Worm (Caenorhabditis elegans) whole organism, young adult: ENCODE measurements around the gene C39F7.1.

Experiments
- B0336.3 ChIP-seq: fragments of 200-800 bp; sonication (Bioruptor generic); IDR thresholded peaks from 2 replicates; pipeline ENCODE4 v1.3.6; 2022; ENCODE audit warnings: missing genetic modification characterization, missing compliant biosample characterization
- F37B4.10 ChIP-seq: fragments of 200-800 bp; sonication (Bioruptor generic); IDR thresholded peaks from 2 replicates; pipeline ENCODE4 v1.3.6; 2022; ENCODE audit warnings: missing genetic modification characterization, missing compliant biosample characterization
- K11D2.4 ChIP-seq: fragments of 200-800 bp; sonication (Bioruptor generic); IDR thresholded peaks from 2 replicates; pipeline ENCODE4 v1.3.6; 2022; ENCODE audit warnings: missing genetic modification reagents, missing genetic modification characterization, missing compliant biosample characterization
- Y53F4B.3 ChIP-seq: fragments of 200-800 bp; sonication (Bioruptor generic); IDR thresholded peaks from 2 replicates; pipeline ENCODE4 v1.3.6; 2022; ENCODE audit warnings: missing genetic modification reagents, missing genetic modification characterization, missing compliant biosample characterization
- atf-7 ChIP-seq: sonication (generic microtip); optimal IDR thresholded peaks from 2 replicates; lab custom pipeline; 2017; ENCODE audit warnings: mild to moderate bottlenecking, missing genetic modification characterization, missing compliant biosample characterization
- athp-1 ChIP-seq: sonication (generic microtip); optimal IDR thresholded peaks from 2 replicates; lab custom pipeline; 2017; ENCODE audit warnings: mild to moderate bottlenecking, missing genetic modification characterization, missing compliant biosample characterization
- attf-3 ChIP-seq: fragments of 200-800 bp; sonication (Bioruptor generic); conservative IDR thresholded peaks from 2 replicates; pipeline ENCODE4 v1.3.6; 2022; ENCODE audit warnings: missing genetic modification reagents, missing genetic modification characterization, missing compliant biosample characterization
- attf-6 ChIP-seq: fragments of 200-800 bp; sonication (Bioruptor generic); IDR thresholded peaks from 2 replicates; pipeline ENCODE4 v1.3.6; 2022; ENCODE audit warnings: missing genetic modification reagents, missing genetic modification characterization, missing compliant biosample characterization
- cebp-1 ChIP-seq, 2 experiments: fragments of 200-800 bp in 1 of 2; sonication (Bioruptor generic) in 1 of 2; sonication (generic microtip) in 1 of 2; IDR thresholded peaks in 1 of 2; optimal IDR thresholded peaks in 1 of 2; 2 replicates each; pipeline versions ENCODE4 v1.3.6 to Lab custom; 2017 to 2022; ENCODE audit warnings: missing compliant biosample characterization in 2 of 2, missing genetic modification characterization in 2 of 2, mild to moderate bottlenecking in 1 of 2, missing genetic modification reagents in 1 of 2, moderate library complexity in 1 of 2
- ceh-100 ChIP-seq: fragments of 200-800 bp; sonication (Bioruptor generic); IDR thresholded peaks from 2 replicates; pipeline ENCODE4 v1.3.6; 2022; ENCODE audit warnings: missing genetic modification reagents, missing genetic modification characterization, missing compliant biosample characterization
- ceh-27 ChIP-seq: fragments of 200-800 bp; sonication (Bioruptor generic); optimal IDR thresholded peaks from 2 replicates; lab custom pipeline; 2018; ENCODE audit warnings: mild to moderate bottlenecking, missing genetic modification characterization, moderate library complexity, missing compliant biosample characterization
- ceh-58 ChIP-seq: fragments of 200-800 bp; sonication (Bioruptor generic); IDR thresholded peaks from 2 replicates; pipeline ENCODE4 v1.3.6; 2022; ENCODE audit warnings: missing genetic modification characterization, missing compliant biosample characterization
- dpl-1 ChIP-seq: fragments of 150-350 bp; optimal IDR thresholded peaks from 2 replicates; lab custom pipeline; 2014; ENCODE audit warnings: missing biosample characterization, missing genetic modification reagents, missing genetic modification characterization
- efl-1 ChIP-seq: fragments of 150-350 bp; optimal IDR thresholded peaks from 2 replicates; lab custom pipeline; 2014; ENCODE audit warnings: missing biosample characterization, missing genetic modification reagents, missing genetic modification characterization
- ekl-4 ChIP-seq: fragments of 200-800 bp; sonication (Bioruptor generic); IDR thresholded peaks from 2 replicates; pipeline ENCODE4 v1.3.6; 2022; ENCODE audit warnings: missing genetic modification reagents, missing genetic modification characterization, missing compliant biosample characterization
- gei-17 ChIP-seq: fragments of 200-800 bp; sonication (Bioruptor generic); optimal IDR thresholded peaks from 2 replicates; lab custom pipeline; 2018; ENCODE audit warnings: mild to moderate bottlenecking, missing genetic modification characterization, missing compliant biosample characterization
- hlh-26 ChIP-seq: fragments of 200-800 bp; sonication (Bioruptor generic); conservative IDR thresholded peaks from 2 replicates; pipeline ENCODE4 v1.3.6; 2022; ENCODE audit warnings: missing genetic modification reagents, missing genetic modification characterization, missing compliant biosample characterization
- lin-35 ChIP-seq, 3 experiments: fragments of 150-350 bp in 2 of 3; sonication (generic microtip) in 1 of 3; optimal IDR thresholded peaks; 2 replicates each; lab custom pipeline; 2014 to 2018; ENCODE audit warnings: missing biosample characterization in 3 of 3, missing genetic modification characterization in 3 of 3, missing genetic modification reagents in 3 of 3
- lin-54 ChIP-seq: fragments of 200-800 bp; sonication (Bioruptor generic); optimal IDR thresholded peaks from 2 replicates; lab custom pipeline; 2018; ENCODE audit warnings: mild to moderate bottlenecking, missing genetic modification characterization, missing compliant biosample characterization
- madf-3 ChIP-seq: fragments of 200-800 bp; sonication (Bioruptor generic); IDR thresholded peaks from 2 replicates; pipeline ENCODE4 v1.3.6; 2022; ENCODE audit warnings: missing genetic modification reagents, missing genetic modification characterization, missing compliant biosample characterization
- madf-6 ChIP-seq: fragments of 200-800 bp; sonication (Bioruptor generic); IDR thresholded peaks from 2 replicates; pipeline ENCODE4 v1.3.6; 2022; ENCODE audit warnings: missing genetic modification reagents, missing genetic modification characterization, missing compliant biosample characterization
- madf-8 ChIP-seq: fragments of 200-800 bp; sonication (Bioruptor generic); conservative IDR thresholded peaks from 2 replicates; pipeline ENCODE4 v1.3.6; 2022; ENCODE audit warnings: missing genetic modification reagents, missing genetic modification characterization, missing compliant biosample characterization
- nhr-80 ChIP-seq: sonication (generic microtip); optimal IDR thresholded peaks from 2 replicates; lab custom pipeline; 2016; ENCODE audit warnings: missing genetic modification characterization, missing compliant biosample characterization
- rec-8 ChIP-seq, 2 experiments: sonication (generic microtip); optimal IDR thresholded peaks; 2 replicates each; lab custom pipeline; 2016; ENCODE audit warnings: mild to moderate bottlenecking in 2 of 2, missing genetic modification characterization in 2 of 2, missing genetic modification reagents in 2 of 2, missing genotype in 2 of 2, missing biosample characterization in 1 of 2, missing compliant biosample characterization in 1 of 2, moderate library complexity in 1 of 2
- somi-1 ChIP-seq: fragments of 200-800 bp; sonication (Bioruptor generic); optimal IDR thresholded peaks from 2 replicates; lab custom pipeline; 2018; ENCODE audit warnings: mild to moderate bottlenecking, missing genetic modification characterization, missing compliant biosample characterization
- unc-130 ChIP-seq: sonication (generic microtip); optimal IDR thresholded peaks from 2 replicates; lab custom pipeline; 2016; ENCODE audit warnings: missing genetic modification reagents, missing genetic modification characterization, missing compliant biosample characterization
- unc-62 ChIP-seq: fragments of 150-350 bp; optimal IDR thresholded peaks from 2 replicates; lab custom pipeline; 2014; ENCODE audit warnings: missing biosample characterization, missing genetic modification reagents, missing genetic modification characterization
- zfh-2 ChIP-seq: fragments of 200-800 bp; sonication (Bioruptor generic); conservative IDR thresholded peaks from 2 replicates; pipeline ENCODE4 v1.3.6; 2022; ENCODE audit warnings: missing genetic modification reagents, missing genetic modification characterization, missing compliant biosample characterization
- zim-3 ChIP-seq: sonication (generic microtip); optimal IDR thresholded peaks from 2 replicates; lab custom pipeline; 2017; ENCODE audit warnings: mild to moderate bottlenecking, missing genetic modification characterization, moderate library complexity, missing compliant biosample characterization
- ztf-25 ChIP-seq: fragments of 200-800 bp; sonication (Bioruptor generic); IDR thresholded peaks from 2 replicates; pipeline ENCODE4 v1.3.6; 2022; ENCODE audit warnings: missing genetic modification reagents, missing genetic modification characterization, missing compliant biosample characterization
- ztf-26 ChIP-seq: sonication (generic microtip); optimal IDR thresholded peaks from 2 replicates; lab custom pipeline; 2017; ENCODE audit warnings: missing genetic modification characterization, missing compliant biosample characterization
- ztf-28 ChIP-seq: fragments of 200-800 bp; sonication (Bioruptor generic); IDR thresholded peaks from 2 replicates; pipeline ENCODE4 v1.3.6; 2022; ENCODE audit warnings: missing genetic modification reagents, missing genetic modification characterization, missing compliant biosample characterization

C39F7.1 gene

ce11 chrV:1236333-1237068, 23.6 kb upstream of the C39F7.1 start:
- peak; percentile 38; the same call in 1 of the 2 replicates for TF ChIP-seq zfh-2 (GFP tag; lab: Robert Waterston, UW)
- TF ChIP-seq F37B4.10: no peak
- no peak for TF ChIP-seq K11D2.4
- no peak for TF ChIP-seq ceh-100
- 0 out of 2 replicates have a peak, but pooled peaks have one; percentile 29 for TF ChIP-seq attf-3
- TF ChIP-seq lin-54 (GFP tag; lab: Kevin White, UChicago): no peak
- no peak for TF ChIP-seq athp-1 (tag; lab: Kevin White, UChicago)

- TF ChIP-seq efl-1 (GFP tag; lab: Kevin White, UChicago) (no peak), ztf-25 (GFP tag; lab: Robert Waterston, UW) (0 out of 2 replicates have a peak, but pooled peaks have one; percentile 19)
- TF ChIP-seq, all 124 proteins: peak for 1
Observed at ce11 chrV:1242432-1242831, 17.7 kb upstream of the C39F7.1 start.

- no peak for TF ChIP-seq hlh-26 (GFP tag; lab: Robert Waterston, UW)
- no peak for TF ChIP-seq ztf-26 (tag; lab: Kevin White, UChicago)
- no peak for TF ChIP-seq ceh-27 (GFP tag; lab: Kevin White, UChicago)
- no peak for TF ChIP-seq ztf-25 (GFP tag; lab: Robert Waterston, UW)
- TF ChIP-seq ekl-4: no peak
- no peak for TF ChIP-seq zim-3 (tag; lab: Kevin White, UChicago)
- TF ChIP-seq madf-8 (GFP tag; lab: Robert Waterston, UW): no peak
- TF ChIP-seq ceh-100: no peak
- TF ChIP-seq Y53F4B.3 (GFP tag; lab: Robert Waterston, UW): no peak
- no peak for TF ChIP-seq unc-130
- no peak for TF ChIP-seq somi-1 (GFP tag; lab: Kevin White, UChicago)
- no peak for TF ChIP-seq lin-35 (GFP tag; optimal IDR thresholded peaks at IDR 0.05; lab: Kevin White, UChicago)
- no peak for TF ChIP-seq attf-3
Observed at ce11 chrV:1243011-1243410, 17.1 kb upstream of the C39F7.1 start.

ce11 chrV:1244021-1244708, 16.0 kb upstream of the C39F7.1 start:
- TF ChIP-seq gei-17 (GFP tag; lab: Kevin White, UChicago) (no peak), ztf-25 (GFP tag; lab: Robert Waterston, UW) (no peak), madf-8 (GFP tag; lab: Robert Waterston, UW) (no peak), unc-62 (GFP tag; lab: Kevin White, UChicago) (no peak), rec-8 (tag; optimal IDR thresholded peaks at IDR 0.05; lab: Kevin White, UChicago) (no peak), cebp-1 (GFP tag; IDR thresholded peaks at IDR 0.05; lab: Robert Waterston, UW) (no peak), cebp-1 (tag; optimal IDR thresholded peaks at IDR 0.05; lab: Kevin White, UChicago) (no peak), somi-1 (GFP tag; lab: Kevin White, UChicago) (no peak), madf-3 (GFP tag; lab: Robert Waterston, UW) (no peak), lin-35 (GFP tag; optimal IDR thresholded peaks at IDR 0.05; lab: Kevin White, UChicago) (no peak), atf-7 (tag; lab: Kevin White, UChicago) (no peak), ceh-58 (GFP tag; lab: Robert Waterston, UW) (no peak), dpl-1 (GFP tag; lab: Kevin White, UChicago) (no peak), lin-54 (GFP tag; lab: Kevin White, UChicago) (no peak), madf-6 (GFP tag; lab: Robert Waterston, UW) (no peak), B0336.3 (GFP tag; lab: Robert Waterston, UW) (no peak), attf-6 (GFP tag; lab: Robert Waterston, UW) (no peak), ztf-28 (no peak), nhr-80 (no peak)
- TF ChIP-seq, all 124 proteins: peak for 0
